Worm (Caenorhabditis elegans): ENCODE data around the gene F59F3.6.

F59F3.6 gene

DNA sequence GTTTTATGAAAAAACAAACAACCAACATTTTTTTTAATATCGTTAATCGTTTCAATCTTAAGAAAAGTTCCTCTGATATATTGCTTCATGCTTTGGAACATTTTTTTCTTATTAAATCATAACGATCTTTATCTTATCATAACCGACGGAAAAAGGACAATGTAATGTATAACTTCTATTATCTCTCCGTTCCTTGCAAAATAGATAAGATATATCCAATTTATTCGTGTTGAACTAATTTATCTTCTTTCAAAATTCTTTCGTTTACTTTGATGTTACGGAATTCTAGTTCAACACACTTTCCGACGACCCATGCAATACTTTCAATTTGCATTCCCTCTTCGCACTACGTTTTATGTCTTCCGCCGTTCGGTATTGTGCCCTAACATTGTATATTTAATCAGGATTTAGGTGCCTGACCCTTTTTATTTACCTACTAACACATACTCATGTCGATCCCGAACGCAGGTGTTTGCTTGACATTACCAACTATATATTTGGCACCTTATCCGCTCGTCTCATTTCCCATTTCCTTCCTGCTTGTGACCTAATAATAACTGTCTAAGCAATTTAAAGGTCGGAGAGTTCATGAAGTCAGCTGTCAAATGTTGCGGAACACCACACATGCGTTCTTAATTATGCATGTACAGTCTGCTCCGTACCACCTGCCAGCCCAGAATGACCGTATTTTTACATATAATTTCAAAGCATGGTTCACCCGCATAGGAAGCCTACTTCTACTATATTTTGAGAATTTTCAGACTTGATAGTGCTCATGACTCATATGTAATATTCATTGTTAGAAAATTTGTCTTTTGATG is 7.5 kb downstream of the F59F3.6 start:
- peak in 1 of 2 experiments; percentile 94 for TF ChIP-seq unc-62 (GFP tag; optimal IDR thresholded peaks at IDR 0.05 in 1 of 2)
- no peak for TF ChIP-seq unc-62 (tag; optimal IDR thresholded peaks at IDR 0.05)
- no peak for TF ChIP-seq pha-4 (GFP tag; IDR thresholded peaks at IDR 0.05)
- TF ChIP-seq pha-4 (tag; optimal IDR thresholded peaks at IDR 0.05), result no peak

DNA sequence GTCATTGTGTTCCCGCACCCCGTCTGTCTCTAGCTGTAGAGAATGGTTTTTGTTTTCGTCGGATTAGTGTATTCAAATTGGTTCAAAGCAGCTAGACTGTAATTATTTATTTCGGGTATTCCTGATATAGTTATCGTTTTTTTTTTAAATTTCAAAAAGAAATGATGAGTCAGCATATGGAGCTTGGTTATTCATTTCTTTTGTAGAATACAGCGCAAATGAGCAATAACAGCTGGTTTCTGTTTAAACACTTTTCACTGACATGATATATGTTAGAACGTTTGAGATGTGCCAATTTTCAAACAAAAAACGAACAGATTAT is 8.3 kb downstream of the F59F3.6 start:
- TF ChIP-seq unc-62 (GFP tag; optimal IDR thresholded peaks at IDR 0.05 in 1 of 2), result peak in 1 of 2 experiments; percentile 94
- no peak for TF ChIP-seq unc-62 (tag; optimal IDR thresholded peaks at IDR 0.05)
- TF ChIP-seq lir-3 (tag; optimal IDR thresholded peaks at IDR 0.05), result no peak

DNA sequence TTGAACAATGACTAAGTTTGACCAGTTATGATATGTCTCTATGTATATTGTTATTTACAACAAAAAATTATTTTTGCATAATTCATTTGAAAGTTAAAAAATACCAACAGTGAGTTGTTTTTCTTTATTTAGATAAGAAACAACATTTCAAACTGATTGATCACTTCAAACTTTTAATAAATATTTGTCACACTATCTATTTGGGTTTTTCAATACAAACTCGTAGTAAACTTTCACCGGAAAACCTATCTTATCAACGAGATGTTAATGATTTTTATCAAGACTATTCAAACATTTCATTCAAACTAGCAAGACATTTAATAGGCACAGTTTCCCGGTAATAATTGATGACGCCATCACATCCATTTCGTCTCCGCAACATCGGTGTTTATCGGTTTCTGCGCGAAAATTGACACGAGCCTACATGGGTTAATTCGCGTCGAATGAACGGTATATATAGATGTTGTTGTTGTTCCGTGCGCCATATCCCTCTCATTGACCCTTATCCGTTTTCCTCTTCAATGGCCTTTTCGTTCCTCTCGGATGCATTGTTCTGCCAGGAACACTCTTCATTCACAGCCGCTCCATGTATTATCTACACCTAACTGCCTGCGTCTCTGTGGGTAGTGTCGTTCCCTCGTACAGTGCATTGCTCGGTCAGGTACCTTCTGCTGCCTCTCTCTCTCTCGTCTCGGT is 8.8 kb downstream of the F59F3.6 start:
- TF ChIP-seq nhr-77 (tag; optimal IDR thresholded peaks at IDR 0.05) (no peak), spr-3 (GFP tag; optimal IDR thresholded peaks at IDR 0.05) (no peak), daf-8 (GFP tag; IDR thresholded peaks at IDR 0.05) (no peak), tag-97 (GFP tag; IDR thresholded peaks at IDR 0.05) (0 out of 2 replicates have a peak, but pooled peaks have one; percentile 29), vab-7 (GFP tag; IDR thresholded peaks at IDR 0.05) (no peak), F37D6.2 (tag; optimal IDR thresholded peaks at IDR 0.05) (no peak), lir-3 (tag; optimal IDR thresholded peaks at IDR 0.05) (no peak), ZK337.2 (GFP tag; IDR thresholded peaks at IDR 0.05) (no peak), hmg-1.1 (GFP tag; IDR thresholded peaks at IDR 0.05) (peak; percentile 42; the same call in 1 of the 2 replicates), nhr-11 (tag; optimal IDR thresholded peaks at IDR 0.05) (no peak), dpl-1 (GFP tag; optimal IDR thresholded peaks at IDR 0.05) (no peak), ceh-28 (tag; optimal IDR thresholded peaks at IDR 0.05) (no peak), daf-16 (GFP tag; optimal IDR thresholded peaks at IDR 0.05) (no peak), daf-16 (tag; optimal IDR thresholded peaks at IDR 0.05) (peak; percentile 88), unc-130 (GFP tag; optimal IDR thresholded peaks at IDR 0.05) (no peak), gei-8 (GFP tag; optimal IDR thresholded peaks at IDR 0.05) (no peak), hlh-11 (tag; optimal IDR thresholded peaks at IDR 0.05) (peak; percentile 48), nhr-102 (tag; optimal IDR thresholded peaks at IDR 0.05) (no peak), ces-1 (GFP tag; optimal IDR thresholded peaks at IDR 0.05) (no peak), saeg-2 (GFP tag; IDR thresholded peaks at IDR 0.05) (0 out of 2 replicates have a peak, but pooled peaks have one; percentile 11), dve-1 (tag; optimal IDR thresholded peaks at IDR 0.05; ENCODE audit: insufficient read depth) (peak; percentile 29), nhr-28 (tag; optimal IDR thresholded peaks at IDR 0.05) (peak; percentile 7), Y75B8A.6 (GFP tag; IDR thresholded peaks at IDR 0.05) (no peak), ama-1 (optimal IDR thresholded peaks at IDR 0.05) (no peak), ceh-32 (tag; optimal IDR thresholded peaks at IDR 0.05; ENCODE audit: poor library complexity) (no peak), ztf-11 (tag; optimal IDR thresholded peaks at IDR 0.05) (no peak), F49E8.2 (tag; optimal IDR thresholded peaks at IDR 0.05; ENCODE audit: borderline replicate concordance) (no peak), Y5F2A.4 (GFP tag; optimal IDR thresholded peaks at IDR 0.05) (no peak), ztf-7 (tag; optimal IDR thresholded peaks at IDR 0.05) (no peak), zip-2 (tag; optimal IDR thresholded peaks at IDR 0.05) (no peak), mdt-29 (GFP tag; IDR thresholded peaks at IDR 0.05) (no peak), T26A8.4 (GFP tag; IDR thresholded peaks at IDR 0.05) (no peak), nhr-25 (tag; optimal IDR thresholded peaks at IDR 0.05; ENCODE audit: borderline replicate concordance, insufficient read depth) (no peak), Y105C5A.15 (GFP tag; IDR thresholded peaks at IDR 0.05) (no peak), aha-1 (tag) (peak; percentile 74), php-3 (GFP tag; IDR thresholded peaks at IDR 0.05) (peak; percentile 68), ZK546.5 (tag; optimal IDR thresholded peaks at IDR 0.05) (no peak), nhr-237 (tag; optimal IDR thresholded peaks at IDR 0.05) (no peak), dmd-6 (GFP tag; IDR thresholded peaks at IDR 0.05) (peak; percentile 20; the same call in 1 of the 2 replicates), hif-1 (tag; optimal IDR thresholded peaks at IDR 0.05) (no peak), tra-1 (GFP tag; IDR thresholded peaks at IDR 0.05) (no peak)

Data from whole organism, L4 larva.